Worm (Caenorhabditis elegans): ENCODE measurements around the gene clh-5.
A peak's percentile ranks its signal among the peaks of the same experiment; 100 is the strongest.

The clh-5 gene

DNA sequence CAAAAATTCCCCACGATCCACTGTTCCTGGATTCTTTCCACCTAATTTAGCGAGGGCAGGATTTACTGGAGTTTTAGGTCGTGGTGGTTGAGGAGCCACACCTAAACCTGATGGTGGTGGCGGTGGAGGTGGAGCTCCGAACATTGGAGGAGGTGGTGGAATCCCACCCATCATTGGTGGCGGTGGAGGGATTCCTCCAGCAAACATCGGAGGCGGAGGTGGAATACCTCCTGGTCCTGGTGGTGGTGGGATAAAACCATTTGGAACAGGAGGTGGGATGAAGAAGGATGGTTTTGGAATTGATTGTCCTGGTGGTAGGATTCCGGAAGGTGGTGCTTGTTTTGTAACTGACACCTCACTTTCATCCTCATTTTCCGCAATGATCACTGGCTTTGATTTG is 28.6 kb downstream of the clh-5 start:
- TF ChIP-seq nfya-1 (tag; optimal IDR thresholded peaks at IDR 0.05; ENCODE audit: insufficient read depth) (no peak), aly-2 (tag; optimal IDR thresholded peaks at IDR 0.05) (no peak), nhr-11 (tag; optimal IDR thresholded peaks at IDR 0.05) (no peak), ceh-9 (tag; optimal IDR thresholded peaks at IDR 0.05) (no peak), egl-27 (tag; optimal IDR thresholded peaks at IDR 0.05) (no peak), nhr-23 (tag; optimal IDR thresholded peaks at IDR 0.05) (no peak)

DNA sequence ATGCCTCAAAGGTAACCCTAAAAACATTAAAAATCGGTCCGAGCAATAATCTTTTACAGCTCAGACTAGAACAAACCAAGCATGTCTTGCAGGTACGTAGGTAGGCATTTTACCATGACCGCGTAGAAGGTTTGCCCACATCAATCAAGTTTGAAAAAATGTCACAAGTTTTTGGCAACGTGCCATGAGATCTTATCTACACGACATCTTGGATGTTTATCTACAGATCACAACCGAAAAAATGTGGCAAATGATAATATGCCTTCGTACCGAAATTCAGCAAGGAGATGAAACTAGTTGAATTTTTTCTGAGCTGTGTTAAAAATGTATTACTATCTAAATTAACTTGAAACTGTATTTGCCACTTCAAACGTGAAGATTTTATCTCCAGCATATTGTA is 34.0 kb downstream of the clh-5 start:
- TF ChIP-seq nhr-237 (tag; optimal IDR thresholded peaks at IDR 0.05) (no peak), lin-39 (tag; optimal IDR thresholded peaks at IDR 0.05) (no peak), nhr-25 (tag; optimal IDR thresholded peaks at IDR 0.05) (peak; percentile 54), unc-39 (tag; optimal IDR thresholded peaks at IDR 0.05) (no peak), eor-1 (tag; optimal IDR thresholded peaks at IDR 0.05) (no peak), ceh-28 (tag; optimal IDR thresholded peaks at IDR 0.05) (no peak), nhr-77 (tag; optimal IDR thresholded peaks at IDR 0.05) (no peak), elt-1 (tag; optimal IDR thresholded peaks at IDR 0.05) (peak; percentile 94), ztf-11 (tag; optimal IDR thresholded peaks at IDR 0.05) (no peak), lsy-12 (tag; optimal IDR thresholded peaks at IDR 0.05) (no peak), unc-62 (GFP tag; optimal IDR thresholded peaks at IDR 0.05) (no peak), ceh-82 (tag; optimal IDR thresholded peaks at IDR 0.05) (no peak)

DNA sequence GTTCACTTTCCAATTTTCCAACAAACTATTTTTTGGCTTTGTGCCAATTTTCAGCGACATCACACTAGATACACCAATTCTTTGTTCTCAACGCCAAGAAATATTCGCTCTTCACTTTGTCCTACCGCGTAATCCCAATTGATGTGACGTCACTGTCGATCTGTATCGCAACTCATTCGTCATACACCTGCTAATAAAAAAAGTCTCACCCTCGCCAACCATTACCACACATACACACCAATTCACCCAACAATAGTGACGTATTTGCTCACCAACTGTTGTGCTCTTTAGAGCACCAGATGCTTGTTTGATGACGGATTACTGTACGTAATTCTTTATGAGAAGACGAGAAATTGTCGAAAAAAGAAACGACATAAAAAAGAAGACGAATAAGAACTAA is 35.1 kb downstream of the clh-5 start:
- peak; percentile 54 for TF ChIP-seq pha-4 (tag; optimal IDR thresholded peaks at IDR 0.05)
- TF ChIP-seq egl-5 (tag; optimal IDR thresholded peaks at IDR 0.05): no peak
- no peak for TF ChIP-seq fos-1 (tag; optimal IDR thresholded peaks at IDR 0.05)

DNA sequence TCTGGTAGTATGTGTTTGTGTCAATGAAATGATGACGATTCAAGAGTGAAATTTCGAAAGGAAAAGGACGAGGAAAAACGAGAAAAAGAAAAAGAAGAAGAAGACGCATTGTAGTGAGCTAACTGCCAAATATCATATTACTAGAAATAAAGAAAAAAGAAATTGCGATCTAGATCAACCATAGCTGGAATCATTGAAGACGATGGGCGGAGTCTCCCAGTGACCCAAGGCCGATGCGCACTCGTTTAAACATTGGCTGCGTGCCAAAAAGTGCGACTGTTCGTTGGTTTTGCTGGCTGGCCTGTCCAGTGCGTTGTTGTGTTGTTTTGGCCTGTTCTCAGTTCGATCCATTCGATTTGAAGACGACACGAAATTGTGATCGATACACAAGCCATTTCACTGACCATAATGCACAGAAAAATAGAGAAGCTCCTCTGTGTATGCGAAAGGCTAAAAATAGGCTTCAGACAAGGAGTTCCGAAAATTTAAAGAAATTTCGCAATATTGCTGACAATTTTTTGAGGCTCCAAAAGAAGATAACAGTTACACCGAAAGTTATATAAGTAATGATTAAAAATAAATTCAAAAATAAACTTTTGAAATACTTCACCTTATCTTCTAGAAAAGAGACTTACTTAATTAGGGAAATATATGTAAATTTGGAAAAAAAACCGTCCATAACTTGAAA is 36.0 kb downstream of the clh-5 start:
- TF ChIP-seq ceh-16 (tag; optimal IDR thresholded peaks at IDR 0.05): no peak
- no peak for TF ChIP-seq nhr-77 (tag; optimal IDR thresholded peaks at IDR 0.05)
- no peak for TF ChIP-seq sea-2 (GFP tag; optimal IDR thresholded peaks at IDR 0.05)
- TF ChIP-seq fkh-2 (tag; optimal IDR thresholded peaks at IDR 0.05): no peak
- peak; percentile 56 for TF ChIP-seq nhr-25 (tag; optimal IDR thresholded peaks at IDR 0.05)
- TF ChIP-seq mdl-1 (tag; optimal IDR thresholded peaks at IDR 0.05): no peak
- no peak for TF ChIP-seq elt-3 (tag; optimal IDR thresholded peaks at IDR 0.05)
- no peak for TF ChIP-seq tbx-2 (tag; optimal IDR thresholded peaks at IDR 0.05)
- TF ChIP-seq nhr-23 (tag; optimal IDR thresholded peaks at IDR 0.05): peak; percentile 43
- TF ChIP-seq unc-39 (tag; optimal IDR thresholded peaks at IDR 0.05): no peak
- no peak for TF ChIP-seq nhr-237 (tag; optimal IDR thresholded peaks at IDR 0.05)
- TF ChIP-seq ceh-82 (tag; optimal IDR thresholded peaks at IDR 0.05): no peak

DNA sequence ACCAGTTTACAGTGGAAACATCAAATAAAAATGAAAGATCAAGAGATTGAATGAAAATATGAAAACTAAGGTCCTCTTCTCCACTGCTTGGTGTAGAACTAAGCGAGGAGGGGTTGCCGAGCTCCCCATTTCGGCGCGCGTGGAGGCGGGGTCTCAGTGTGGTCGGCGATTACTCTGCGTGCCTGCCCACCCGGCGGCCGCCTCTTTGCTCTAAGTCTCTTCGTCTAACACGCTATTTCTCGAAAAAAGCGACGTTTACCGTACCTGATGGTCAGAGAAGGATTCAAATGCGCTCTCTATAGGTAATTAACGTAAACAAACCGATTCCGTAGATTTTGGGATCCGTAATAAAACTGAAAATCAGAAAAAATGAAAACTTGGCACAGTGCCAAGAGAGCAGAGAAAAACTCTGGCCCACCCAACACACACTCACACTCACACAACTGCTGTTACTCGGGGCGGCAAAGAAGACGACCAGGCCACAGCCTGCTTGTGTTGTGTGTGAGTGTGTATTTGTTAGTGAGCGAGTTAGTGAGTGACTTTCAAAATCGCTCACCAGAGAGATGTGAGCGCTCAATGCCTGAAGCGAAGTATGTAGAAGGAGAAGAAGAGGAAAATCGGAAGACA is 36.7 kb downstream of the clh-5 start:
- no peak for TF ChIP-seq nhr-28 (tag; optimal IDR thresholded peaks at IDR 0.05)
- TF ChIP-seq ztf-4 (tag; optimal IDR thresholded peaks at IDR 0.05): no peak
- peak; percentile 62 for TF ChIP-seq jun-1 (tag; optimal IDR thresholded peaks at IDR 0.05)
- TF ChIP-seq aly-2 (tag; optimal IDR thresholded peaks at IDR 0.05): no peak
- TF ChIP-seq skn-1 (tag; optimal IDR thresholded peaks at IDR 0.05): no peak
- TF ChIP-seq nfya-1 (tag; optimal IDR thresholded peaks at IDR 0.05; ENCODE audit: insufficient read depth): peak; percentile 79
- TF ChIP-seq hmg-11 (tag; optimal IDR thresholded peaks at IDR 0.05): peak; percentile 77
- TF ChIP-seq egl-27 (tag; optimal IDR thresholded peaks at IDR 0.05): no peak
- TF ChIP-seq fkh-10 (GFP tag; optimal IDR thresholded peaks at IDR 0.05): no peak
- no peak for TF ChIP-seq fos-1 (tag; optimal IDR thresholded peaks at IDR 0.05)
- TF ChIP-seq lsy-12 (tag; optimal IDR thresholded peaks at IDR 0.05): no peak
- TF ChIP-seq ceh-28 (tag; optimal IDR thresholded peaks at IDR 0.05): no peak
- TF ChIP-seq egl-5 (tag; optimal IDR thresholded peaks at IDR 0.05): no peak
- TF ChIP-seq R02D3.7 (tag; optimal IDR thresholded peaks at IDR 0.05): no peak
- TF ChIP-seq ceh-16 (tag; optimal IDR thresholded peaks at IDR 0.05): no peak
- peak; percentile 63 for TF ChIP-seq elt-2 (tag; optimal IDR thresholded peaks at IDR 0.05)
- TF ChIP-seq ZK546.5 (tag; optimal IDR thresholded peaks at IDR 0.05): no peak
- peak; percentile 48 for TF ChIP-seq pqm-1 (tag; optimal IDR thresholded peaks at IDR 0.05)
- TF ChIP-seq ceh-82 (tag; optimal IDR thresholded peaks at IDR 0.05): no peak
- no peak for TF ChIP-seq nhr-12 (tag; optimal IDR thresholded peaks at IDR 0.05)
- TF ChIP-seq ceh-9 (tag; optimal IDR thresholded peaks at IDR 0.05): no peak
- peak; percentile 85 for TF ChIP-seq pha-4 (tag; optimal IDR thresholded peaks at IDR 0.05)
- TF ChIP-seq nhr-76 (tag; optimal IDR thresholded peaks at IDR 0.05): no peak
- no peak for TF ChIP-seq mml-1 (tag; optimal IDR thresholded peaks at IDR 0.05)
- TF ChIP-seq nhr-25 (tag; optimal IDR thresholded peaks at IDR 0.05): peak; percentile 42
- peak; percentile 15 for TF ChIP-seq tbx-2 (tag; optimal IDR thresholded peaks at IDR 0.05)
- TF ChIP-seq zag-1 (tag; optimal IDR thresholded peaks at IDR 0.05): no peak
- TF ChIP-seq ama-1 (optimal IDR thresholded peaks at IDR 0.05): no peak
- TF ChIP-seq nhr-43 (tag; optimal IDR thresholded peaks at IDR 0.05; ENCODE audit: poor library complexity, severe bottlenecking): no peak
